Fruit fly (Drosophila melanogaster) whole organism, embryonic: ENCODE results near the gene Alp5.

Experiments used
- Abd-B ChIP-seq: fragments of 200-800 bp; sonication (Bioruptor generic); optimal IDR thresholded peaks from 2 replicates; lab custom pipeline; 2018; ENCODE audit warnings: missing biosample characterization, mild to moderate bottlenecking, missing genetic modification characterization, moderate library complexity
- CG11504 ChIP-seq: fragments of 200-800 bp; sonication (Bioruptor generic); optimal IDR thresholded peaks from 3 replicates; lab custom pipeline; 2019; ENCODE audit warnings: missing biosample characterization, mild to moderate bottlenecking, missing genetic modification characterization, moderate library complexity
- CG12744 ChIP-seq: fragments of 200-800 bp; sonication (Bioruptor generic); optimal IDR thresholded peaks from 2 replicates; lab custom pipeline; 2016; ENCODE audit warnings: missing biosample characterization, missing genetic modification characterization
- CG14860 ChIP-seq: fragments of 200-800 bp; sonication (Bioruptor generic); IDR thresholded peaks from 3 replicates; pipeline ENCODE4 v1.3.6; 2022; ENCODE audit warnings: missing biosample characterization, missing genetic modification characterization; ENCODE audit not compliant: partially characterized antibody
- CG15269 ChIP-seq: fragments of 200-800 bp; sonication (Bioruptor generic); optimal IDR thresholded peaks from 2 replicates; lab custom pipeline; 2018; ENCODE audit warnings: missing biosample characterization, mild to moderate bottlenecking, missing genetic modification characterization, moderate library complexity
- CG16779 ChIP-seq: fragments of 200-800 bp; sonication (Bioruptor generic); IDR thresholded peaks from 2 replicates; pipeline ENCODE4 v1.3.6; 2022; ENCODE audit warnings: missing biosample characterization, missing genetic modification characterization
- CG17186 ChIP-seq: fragments of 200-800 bp; sonication (Bioruptor generic); optimal IDR thresholded peaks from 3 replicates; lab custom pipeline; 2017; ENCODE audit warnings: missing biosample characterization, missing genetic modification reagents, missing genetic modification characterization
- CG17912 ChIP-seq: fragments of 200-800 bp; sonication (Bioruptor generic); optimal IDR thresholded peaks from 2 replicates; lab custom pipeline; 2018; ENCODE audit warnings: missing biosample characterization, mild to moderate bottlenecking, missing genetic modification characterization
- CG2202 ChIP-seq: fragments of 200-800 bp; sonication (Bioruptor generic); optimal IDR thresholded peaks from 2 replicates; lab custom pipeline; 2018; ENCODE audit warnings: missing biosample characterization, mild to moderate bottlenecking, missing genetic modification characterization
- CG30431 ChIP-seq: fragments of 200-800 bp; sonication (Bioruptor generic); optimal IDR thresholded peaks from 2 replicates; lab custom pipeline; 2017; ENCODE audit warnings: missing biosample characterization, missing genetic modification characterization
- CG3163 ChIP-seq: fragments of 200-800 bp; sonication (Bioruptor generic); optimal IDR thresholded peaks from 3 replicates; lab custom pipeline; 2016; ENCODE audit warnings: missing biosample characterization, missing genetic modification characterization
- CG4854 ChIP-seq: fragments of 200-800 bp; sonication (Bioruptor generic); optimal IDR thresholded peaks from 2 replicates; lab custom pipeline; 2016; ENCODE audit warnings: missing biosample characterization, missing genetic modification characterization, inconsistent platforms
- CG8290 ChIP-seq, 3 experiments: fragments of 200-800 bp; sonication (Bioruptor generic); optimal IDR thresholded peaks; 2 replicates each; lab custom pipeline; 2016 to 2019; ENCODE audit warnings: missing biosample characterization in 3 of 3, missing genetic modification characterization in 3 of 3, mild to moderate bottlenecking in 2 of 3, moderate library complexity in 1 of 3
- CG9437 ChIP-seq: fragments of 200-800 bp; sonication (Bioruptor generic); optimal IDR thresholded peaks from 2 replicates; lab custom pipeline; 2018; ENCODE audit warnings: missing biosample characterization, mild to moderate bottlenecking, missing genetic modification characterization
- CG9797 ChIP-seq: fragments of 200-800 bp; sonication (Bioruptor generic); optimal IDR thresholded peaks from 3 replicates; lab custom pipeline; 2018; ENCODE audit warnings: missing biosample characterization, mild to moderate bottlenecking, missing genetic modification characterization
- D19A ChIP-seq: fragments of 200-800 bp; optimal IDR thresholded peaks from 3 replicates; lab custom pipeline; 2019; ENCODE audit warnings: missing biosample characterization, mild to moderate bottlenecking, missing genetic modification characterization, moderate library complexity
- Deaf1 ChIP-seq: fragments of 200-800 bp; optimal IDR thresholded peaks from 3 replicates; lab custom pipeline; 2019; ENCODE audit warnings: missing biosample characterization, mild to moderate bottlenecking, missing genetic modification characterization, moderate library complexity
- Dref ChIP-seq: fragments of 200-800 bp; sonication (Bioruptor generic); IDR thresholded peaks from 2 replicates; pipeline ENCODE4 v1.3.6; 2022; ENCODE audit warnings: missing biosample characterization, missing genetic modification characterization
- MBD-R2 ChIP-seq: fragments of 200-800 bp; sonication (Bioruptor generic); IDR thresholded peaks from 2 replicates; pipeline ENCODE4 v1.3.6; 2022; ENCODE audit warnings: missing biosample characterization, missing genetic modification characterization
- Mrtf ChIP-seq: fragments of 200-800 bp; sonication (Bioruptor generic); IDR thresholded peaks from 3 replicates; pipeline ENCODE4 v1.3.6; 2022; ENCODE audit warnings: missing biosample characterization, missing genetic modification characterization
- Nf-YC ChIP-seq: fragments of 200-800 bp; optimal IDR thresholded peaks from 3 replicates; lab custom pipeline; 2019; ENCODE audit warnings: missing biosample characterization, mild to moderate bottlenecking, missing genetic modification characterization, moderate library complexity
- Rfx ChIP-seq: fragments of 200-800 bp; sonication (Bioruptor generic); IDR thresholded peaks from 2 replicates; pipeline ENCODE4 v1.3.6; 2022; ENCODE audit warnings: missing biosample characterization, missing genetic modification characterization
- Scr ChIP-seq: fragments of 200-800 bp; sonication (Bioruptor generic); IDR thresholded peaks from 2 replicates; pipeline ENCODE4 v1.3.6; 2022; ENCODE audit warnings: missing biosample characterization, missing genetic modification characterization; ENCODE audit not compliant: partially characterized antibody
- Spps ChIP-seq: fragments of 200-800 bp; sonication (Bioruptor generic); optimal IDR thresholded peaks from 2 replicates; lab custom pipeline; 2018; ENCODE audit warnings: missing biosample characterization, mild to moderate bottlenecking, missing genetic modification characterization
- YL-1 ChIP-seq: fragments of 200-800 bp; sonication (Bioruptor generic); optimal IDR thresholded peaks from 3 replicates; lab custom pipeline; 2017; ENCODE audit warnings: missing biosample characterization, mild to moderate bottlenecking, missing genetic modification characterization
- ara ChIP-seq: fragments of 200-800 bp; sonication (Bioruptor generic); IDR thresholded peaks from 2 replicates; pipeline ENCODE4 v1.3.6; 2022; ENCODE audit warnings: missing biosample characterization, missing genetic modification characterization
- cg ChIP-seq: fragments of 200-800 bp; sonication (Bioruptor generic); optimal IDR thresholded peaks from 3 replicates; lab custom pipeline; 2019; ENCODE audit warnings: missing biosample characterization, mild to moderate bottlenecking, missing genetic modification characterization, moderate library complexity
- crol ChIP-seq: fragments of 200-800 bp; sonication (Bioruptor generic); IDR thresholded peaks from 2 replicates; pipeline ENCODE4 v1.3.6; 2022; ENCODE audit warnings: missing biosample characterization, missing genetic modification characterization
- ems ChIP-seq: fragments of 200-800 bp; sonication (Bioruptor generic); optimal IDR thresholded peaks from 3 replicates; lab custom pipeline; 2016; ENCODE audit warnings: missing biosample characterization, missing genetic modification characterization
- en ChIP-seq: fragments of 200-800 bp; sonication (Bioruptor generic); optimal IDR thresholded peaks from 2 replicates; lab custom pipeline; 2016; ENCODE audit warnings: missing biosample characterization, missing genetic modification characterization
- esg ChIP-seq: fragments of 200-800 bp; sonication (Bioruptor generic); conservative IDR thresholded peaks from 2 replicates; pipeline ENCODE4 v1.3.6; 2022; ENCODE audit warnings: missing biosample characterization, missing genetic modification characterization
- ewg ChIP-seq: fragments of 200-800 bp; sonication (Bioruptor generic); optimal IDR thresholded peaks from 3 replicates; lab custom pipeline; 2017; ENCODE audit warnings: mild to moderate bottlenecking, missing biosample characterization, missing genetic modification reagents, missing genetic modification characterization
- eyg ChIP-seq: fragments of 200-800 bp; sonication (Bioruptor generic); optimal IDR thresholded peaks from 3 replicates; lab custom pipeline; 2016; ENCODE audit warnings: missing biosample characterization, missing genetic modification characterization
- fd96Cb ChIP-seq: fragments of 200-800 bp; sonication (Bioruptor generic); optimal IDR thresholded peaks from 2 replicates; lab custom pipeline; 2018; ENCODE audit warnings: missing biosample characterization, mild to moderate bottlenecking, missing genetic modification characterization, moderate library complexity
- fu2 ChIP-seq: fragments of 200-800 bp; sonication (Bioruptor generic); optimal IDR thresholded peaks from 2 replicates; lab custom pipeline; 2016; ENCODE audit warnings: missing biosample characterization, missing genetic modification characterization
- gcm ChIP-seq: fragments of 200-800 bp; sonication (Bioruptor generic); optimal IDR thresholded peaks from 2 replicates; lab custom pipeline; 2019; ENCODE audit warnings: missing biosample characterization, mild to moderate bottlenecking, missing genetic modification characterization, moderate library complexity
- gcm2 ChIP-seq: fragments of 200-800 bp; sonication (Bioruptor generic); optimal IDR thresholded peaks from 2 replicates; lab custom pipeline; 2016; ENCODE audit warnings: missing biosample characterization, missing genetic modification characterization
- grn ChIP-seq: fragments of 200-800 bp; sonication (Bioruptor generic); optimal IDR thresholded peaks from 3 replicates; lab custom pipeline; 2017; ENCODE audit warnings: missing biosample characterization, missing genetic modification characterization
- lab ChIP-seq: fragments of 200-800 bp; sonication (Bioruptor generic); optimal IDR thresholded peaks from 3 replicates; lab custom pipeline; 2017; ENCODE audit warnings: missing biosample characterization, missing genetic modification characterization, mild to moderate bottlenecking, moderate library complexity, missing genetic modification reagents
- lola ChIP-seq, 3 experiments: fragments of >200 bp in 2 of 3; fragments of 200-800 bp in 1 of 3; sonication (Bioruptor generic) in 1 of 3; optimal IDR thresholded peaks; 2 replicates each; lab custom pipeline; 2017 to 2019; ENCODE audit warnings: missing biosample characterization in 3 of 3, missing genetic modification characterization in 3 of 3, mild to moderate bottlenecking in 1 of 3, moderate library complexity in 1 of 3
- mam ChIP-seq: fragments of 200-800 bp; sonication (Bioruptor generic); optimal IDR thresholded peaks from 3 replicates; lab custom pipeline; 2016; ENCODE audit warnings: missing biosample characterization, missing genetic modification characterization
- mld ChIP-seq: fragments of 200-800 bp; sonication (Bioruptor generic); IDR thresholded peaks from 3 replicates; pipeline ENCODE4 v1.3.6; 2022; ENCODE audit warnings: missing biosample characterization, missing genetic modification characterization; ENCODE audit not compliant: partially characterized antibody
- nerfin-2 ChIP-seq: fragments of 200-800 bp; sonication (Bioruptor generic); IDR thresholded peaks from 2 replicates; pipeline ENCODE4 v1.3.6; 2022; ENCODE audit warnings: missing biosample characterization, missing genetic modification characterization; ENCODE audit not compliant: partially characterized antibody
- nom ChIP-seq: fragments of 200-800 bp; sonication (Bioruptor generic); optimal IDR thresholded peaks from 2 replicates; lab custom pipeline; 2017; ENCODE audit warnings: missing biosample characterization, missing genetic modification characterization, mild to moderate bottlenecking, moderate library complexity, missing genetic modification reagents
- phol ChIP-seq: fragments of 200-800 bp; sonication (Bioruptor generic); optimal IDR thresholded peaks from 3 replicates; lab custom pipeline; 2018; ENCODE audit warnings: missing biosample characterization, mild to moderate bottlenecking, missing genetic modification characterization, moderate library complexity
- sc ChIP-seq, 3 experiments: fragments of >200 bp in 2 of 3; fragments of 200-800 bp in 1 of 3; sonication (Bioruptor generic) in 1 of 3; optimal IDR thresholded peaks; 2 replicates in 2 of 3; 3 replicates in 1 of 3; lab custom pipeline; 2017; ENCODE audit warnings: mild to moderate bottlenecking in 1 of 3, missing biosample characterization in 1 of 3, missing genetic modification characterization in 1 of 3, missing genetic modification reagents in 1 of 3
- toy ChIP-seq: fragments of 200-800 bp; sonication (Bioruptor generic); IDR thresholded peaks from 2 replicates; pipeline ENCODE4 v1.3.6; 2022; ENCODE audit warnings: missing biosample characterization, missing genetic modification characterization
- wdn ChIP-seq: fragments of 200-800 bp; sonication (Bioruptor generic); IDR thresholded peaks from 2 replicates; pipeline ENCODE4 v1.3.6; 2022; ENCODE audit warnings: missing biosample characterization, missing genetic modification characterization

The Alp5 gene

DNA sequence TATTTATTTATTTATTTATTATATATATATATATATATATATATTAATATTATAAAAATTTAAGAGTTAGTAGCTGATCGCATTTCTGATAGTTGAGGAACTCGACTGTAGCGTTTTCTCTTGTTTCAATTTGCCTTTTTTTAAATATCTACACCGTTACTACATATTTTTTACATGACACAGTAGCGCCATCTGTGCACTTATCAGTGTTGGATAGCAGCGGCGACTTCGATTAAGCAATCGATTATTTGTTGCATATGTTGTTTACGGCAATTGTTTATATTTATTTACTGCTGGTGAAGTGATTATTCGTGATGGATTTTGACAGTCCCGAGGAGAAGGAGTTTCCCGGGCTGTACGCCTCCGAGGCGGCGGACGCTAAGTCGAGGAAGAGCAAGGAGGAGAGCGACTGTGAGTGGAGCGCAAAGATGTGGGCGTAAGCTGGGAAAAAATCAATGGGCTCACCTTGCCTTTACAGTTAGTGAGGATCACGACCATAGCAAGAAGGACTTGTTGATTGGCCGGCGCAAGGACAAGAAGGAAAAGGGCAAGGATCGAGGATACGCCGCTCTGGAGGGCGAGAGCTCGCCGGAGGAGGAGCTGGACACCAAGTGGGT lies 10.8 kb upstream of the Alp5 start, which contains the start of gene Rlip (continued):
- peak; percentile 35; the same call in 1 of the 2 replicates for TF ChIP-seq wdn (GFP tag; lab: Robert Waterston, UW)
- TF ChIP-seq toy (GFP tag; lab: Robert Waterston, UW) = no peak
- TF ChIP-seq cg (GFP tag; lab: Kevin White, UChicago) = no peak
- peak; percentile 93 for TF ChIP-seq MBD-R2 (GFP tag; lab: Robert Waterston, UW)
- peak; percentile 19 for TF ChIP-seq Nf-YC
- no peak for TF ChIP-seq grn
- TF ChIP-seq gcm (GFP tag; lab: Kevin White, UChicago) = no peak
- no peak for TF ChIP-seq en
- peak; percentile 41; the same call in 1 of the 2 replicates for TF ChIP-seq esg
- TF ChIP-seq phol (tag; lab: Kevin White, UChicago) = no peak
- no peak for TF ChIP-seq sc (optimal IDR thresholded peaks at IDR 0.05; lab: Kevin White, UChicago)
- TF ChIP-seq sc (GFP tag; optimal IDR thresholded peaks at IDR 0.05; lab: Kevin White, UChicago) = no peak
- TF ChIP-seq CG30431 = no peak
- TF ChIP-seq Scr (GFP tag; lab: Robert Waterston, UW) = peak; percentile 62
- peak; percentile 91 for TF ChIP-seq Dref (GFP tag; lab: Robert Waterston, UW)
- TF ChIP-seq fd96Cb = no peak
- 0 out of 3 replicates have a peak, but pooled peaks have one; percentile 34 for TF ChIP-seq CG14860 (GFP tag; lab: Robert Waterston, UW)
- TF ChIP-seq crol (GFP tag; lab: Robert Waterston, UW) = no peak
- TF ChIP-seq CG16779 = no peak; the same call in 1 of the 2 replicates
- TF ChIP-seq Rfx (GFP tag; lab: Robert Waterston, UW) = peak; percentile 82
- no peak for TF ChIP-seq CG2202 (tag; lab: Kevin White, UChicago)
- TF ChIP-seq nerfin-2 = peak; percentile 37; the same call in 1 of the 2 replicates
- TF ChIP-seq CG9437 (GFP tag; lab: Kevin White, UChicago) = peak; percentile 2
- TF ChIP-seq CG17912 (GFP tag; lab: Kevin White, UChicago) = no peak
- no peak for TF ChIP-seq D19A (tag; lab: Kevin White, UChicago)
- peak; percentile 48 for TF ChIP-seq Abd-B
- peak; percentile 62 for TF ChIP-seq CG11504 (tag; lab: Kevin White, UChicago)
- peak; percentile 38 for TF ChIP-seq fu2
- peak; percentile 58 for TF ChIP-seq CG8290 (GFP tag; optimal IDR thresholded peaks at IDR 0.05; lab: Kevin White, UChicago)
- TF ChIP-seq CG8290 (tag; optimal IDR thresholded peaks at IDR 0.05; lab: Kevin White, UChicago) = peak in 1 of 2 experiments; percentile 65
- no peak for TF ChIP-seq Deaf1 (tag; lab: Kevin White, UChicago)
- peak; percentile 47; the same call in 1 of the 3 replicates for TF ChIP-seq Mrtf (GFP tag; lab: Robert Waterston, UW)
- TF ChIP-seq ewg (GFP tag; lab: Kevin White, UChicago) = no peak
- TF ChIP-seq CG9797 (GFP tag; lab: Kevin White, UChicago) = no peak
- TF ChIP-seq lab (GFP tag; lab: Kevin White, UChicago) = peak; percentile 63
- peak; percentile 74 for TF ChIP-seq mam (GFP tag; lab: Kevin White, UChicago)
- TF ChIP-seq ara = no peak
- TF ChIP-seq ems (GFP tag; lab: Kevin White, UChicago) = peak; percentile 5
- TF ChIP-seq mld = peak; percentile 63; the same call in 1 of the 3 replicates
- no peak for TF ChIP-seq gcm2 (GFP tag; lab: Kevin White, UChicago)
- peak; percentile 41 for TF ChIP-seq eyg (GFP tag; lab: Kevin White, UChicago)
- TF ChIP-seq nom (GFP tag; lab: Kevin White, UChicago) = no peak
- no peak for TF ChIP-seq CG12744 (GFP tag; lab: Kevin White, UChicago)
- no peak for TF ChIP-seq Spps (tag; lab: Kevin White, UChicago)
- peak; percentile 44 for TF ChIP-seq CG4854
- no peak for TF ChIP-seq lola (GFP tag; optimal IDR thresholded peaks at IDR 0.05; lab: Kevin White, UChicago)
- TF ChIP-seq CG15269 (tag; lab: Kevin White, UChicago) = peak; percentile 9
- peak; percentile 28 for TF ChIP-seq YL-1
- TF ChIP-seq CG17186 (GFP tag; lab: Kevin White, UChicago) = peak; percentile 59
- TF ChIP-seq CG3163 (GFP tag; lab: Kevin White, UChicago) = peak; percentile 14
